Fruit fly (Drosophila melanogaster): ENCODE data around the gene retm.
A peak's percentile ranks its signal among the peaks of the same experiment; 100 is the strongest.

The retm gene

dm6 chr2L:6455032-6455954 lies at the start of gene retm:
Gene retm (minus strand): TSS chr2L:6455929.
- no peak for TF ChIP-seq CG17801 (GFP tag; optimal IDR thresholded peaks at IDR 0.05; ENCODE audit: partially characterized antibody)

- no peak for TF ChIP-seq CG17801 (GFP tag; optimal IDR thresholded peaks at IDR 0.05; ENCODE audit: partially characterized antibody)
Observed at dm6 chr2L:6503724-6504037, 48.0 kb upstream of the retm start.

- no peak for TF ChIP-seq CG17801 (GFP tag; optimal IDR thresholded peaks at IDR 0.05; ENCODE audit: partially characterized antibody)
Observed at dm6 chr2L:6502887-6503723, 47.4 kb upstream of the retm start.

- no peak for TF ChIP-seq CG17801 (GFP tag; optimal IDR thresholded peaks at IDR 0.05; ENCODE audit: partially characterized antibody)
Observed at dm6 chr2L:6500648-6501325, 45.1 kb upstream of the retm start.

- peak; percentile 65 for TF ChIP-seq CG17801 (GFP tag; optimal IDR thresholded peaks at IDR 0.05; ENCODE audit: partially characterized antibody)
Observed at dm6 chr2L:6498448-6498847, 42.7 kb upstream of the retm start, which contains the start of gene CG31637. Gene CG31637 (plus strand): TSS chr2L:6498647.

dm6 chr2L:6496753-6497152 lies 41.0 kb upstream of the retm start, which contains the start of gene CG9550:
Gene CG9550 (plus strand): TSS chr2L:6497053.
- TF ChIP-seq CG17801 (GFP tag; optimal IDR thresholded peaks at IDR 0.05; ENCODE audit: partially characterized antibody), result no peak

- TF ChIP-seq CG17801 (GFP tag; optimal IDR thresholded peaks at IDR 0.05; ENCODE audit: partially characterized antibody), result peak; percentile 76
Observed at dm6 chr2L:6494405-6494816, 38.7 kb upstream of the retm start, which contains the start of gene CG9547. Gene CG9547 (minus strand): TSS chr2L:6494532.

- peak; percentile 65 for TF ChIP-seq CG17801 (GFP tag; optimal IDR thresholded peaks at IDR 0.05; ENCODE audit: partially characterized antibody)
Observed at dm6 chr2L:6490783-6491249, 35.1 kb upstream of the retm start, which contains the start of the genes Phf5a and CG31638. Gene Phf5a (minus strand): TSS chr2L:6490843. Gene CG31638 (plus strand): TSS chr2L:6491061.

dm6 chr2L:6488676-6489140 lies 33.0 kb upstream of the retm start, which contains the start of the genes KFase and epsilonCOP:
Gene KFase (minus strand): TSS chr2L:6488756.
Gene epsilonCOP (plus strand): TSS chr2L:6489090.
- peak; percentile 54 for TF ChIP-seq CG17801 (GFP tag; optimal IDR thresholded peaks at IDR 0.05; ENCODE audit: partially characterized antibody)

dm6 chr2L:6481310-6481738 lies 25.6 kb upstream of the retm start:
- TF ChIP-seq CG17801 (GFP tag; optimal IDR thresholded peaks at IDR 0.05; ENCODE audit: partially characterized antibody), result peak; percentile 25

dm6 chr2L:6480212-6480994 lies 24.7 kb upstream of the retm start, which contains the start of the genes Sec61alpha and Daxx:
Gene Sec61alpha (minus strand): TSS chr2L:6480575.
Gene Daxx (plus strand): TSS chr2L:6480929.
- peak; percentile 67 for TF ChIP-seq CG17801 (GFP tag; optimal IDR thresholded peaks at IDR 0.05; ENCODE audit: partially characterized antibody)

- peak; percentile 69 for TF ChIP-seq CG17801 (GFP tag; optimal IDR thresholded peaks at IDR 0.05; ENCODE audit: partially characterized antibody)
Observed at dm6 chr2L:6479226-6479906, 23.6 kb upstream of the retm start.

- peak; percentile 58 for TF ChIP-seq CG17801 (GFP tag; optimal IDR thresholded peaks at IDR 0.05; ENCODE audit: partially characterized antibody)
Observed at dm6 chr2L:6476753-6477152, 21.0 kb upstream of the retm start, which contains the start of gene CG9536. Gene CG9536 (minus strand): TSS chr2L:6476975.
